Worm (Caenorhabditis elegans): ENCODE results near the gene col-115.

Gene col-115

ce11 chrIV:8022035-8022673 is 33.7 kb downstream of the col-115 start, which contains the start of gene C26B2.2:
Gene C26B2.2, minus strand, starts transcription at chrIV:8022122.
- TF ChIP-seq fos-1 (tag; optimal IDR thresholded peaks at IDR 0.05) (no peak), dmd-4 (tag; optimal IDR thresholded peaks at IDR 0.05) (no peak), C34F6.9 (tag; optimal IDR thresholded peaks at IDR 0.05) (no peak), unc-39 (tag; optimal IDR thresholded peaks at IDR 0.05) (no peak), Y55F3AM.14 (GFP tag; optimal IDR thresholded peaks at IDR 0.05) (no peak), nhr-237 (tag; optimal IDR thresholded peaks at IDR 0.05) (no peak), crh-2 (tag; optimal IDR thresholded peaks at IDR 0.05) (no peak), gmeb-1 (tag; optimal IDR thresholded peaks at IDR 0.05) (no peak)

DNA sequence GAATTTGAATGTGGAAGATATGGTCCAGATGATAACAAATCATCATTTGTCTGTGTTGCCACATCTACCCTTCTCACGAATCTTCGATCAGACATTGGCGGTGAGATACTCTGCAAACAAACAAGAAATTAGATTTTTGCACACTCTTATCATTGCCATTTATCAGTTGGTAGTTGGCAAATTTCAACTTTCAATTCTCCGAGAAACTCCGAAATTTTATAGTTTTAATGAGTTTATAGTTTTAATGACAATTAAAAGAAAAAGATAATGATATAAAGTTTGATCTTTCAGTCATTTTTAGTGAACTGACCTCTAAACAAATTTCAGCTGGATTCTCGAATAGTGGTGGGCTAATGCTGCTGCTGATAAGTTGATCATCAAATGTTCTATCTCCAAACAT is 35.4 kb downstream of the col-115 start:
- peak; percentile 58 for TF ChIP-seq fos-1 (tag; optimal IDR thresholded peaks at IDR 0.05)
- no peak for TF ChIP-seq Y55F3AM.14 (GFP tag; optimal IDR thresholded peaks at IDR 0.05)
- TF ChIP-seq crh-2 (tag; optimal IDR thresholded peaks at IDR 0.05), result peak; percentile 29

- no peak for TF ChIP-seq peb-1 (tag; optimal IDR thresholded peaks at IDR 0.05)
- TF ChIP-seq mdl-1 (tag; optimal IDR thresholded peaks at IDR 0.05), result peak in 1 of 2 experiments; percentile 40
- TF ChIP-seq sma-9 (GFP tag; optimal IDR thresholded peaks at IDR 0.05), result peak; percentile 89
- no peak for TF ChIP-seq sma-9 (tag; optimal IDR thresholded peaks at IDR 0.05)
- peak; percentile 49 for TF ChIP-seq nhr-25 (tag; optimal IDR thresholded peaks at IDR 0.05)
- no peak for TF ChIP-seq sem-4 (tag; optimal IDR thresholded peaks at IDR 0.05)
- TF ChIP-seq gmeb-1 (tag; optimal IDR thresholded peaks at IDR 0.05), result peak; percentile 1
- TF ChIP-seq F13H6.1 (tag; optimal IDR thresholded peaks at IDR 0.05), result peak; percentile 20
- peak; percentile 41 for TF ChIP-seq sma-3 (GFP tag; optimal IDR thresholded peaks at IDR 0.05)
- TF ChIP-seq fos-1 (tag; optimal IDR thresholded peaks at IDR 0.05), result peak; percentile 56
- TF ChIP-seq nhr-21 (tag; optimal IDR thresholded peaks at IDR 0.05), result peak; percentile 24
- no peak for TF ChIP-seq mab-5 (tag; optimal IDR thresholded peaks at IDR 0.05)
- no peak for TF ChIP-seq C34F6.9 (tag; optimal IDR thresholded peaks at IDR 0.05)
- peak; percentile 65 for TF ChIP-seq egl-27 (tag; optimal IDR thresholded peaks at IDR 0.05)
- peak; percentile 81 for TF ChIP-seq crh-2 (tag; optimal IDR thresholded peaks at IDR 0.05)
Measured at ce11 chrIV:8026361-8026760, 37.9 kb downstream of the col-115 start.

- TF ChIP-seq ceh-16 (tag; optimal IDR thresholded peaks at IDR 0.05) (no peak), nhr-25 (tag; optimal IDR thresholded peaks at IDR 0.05) (peak; percentile 9), nhr-6 (tag; optimal IDR thresholded peaks at IDR 0.05) (no peak), lin-13 (GFP tag; optimal IDR thresholded peaks at IDR 0.05) (no peak), dmd-4 (tag; optimal IDR thresholded peaks at IDR 0.05) (no peak), ama-1 (optimal IDR thresholded peaks at IDR 0.05) (no peak), blmp-1 (tag; optimal IDR thresholded peaks at IDR 0.05; ENCODE audit: insufficient read depth) (peak; percentile 23), nhr-129 (tag; optimal IDR thresholded peaks at IDR 0.05) (no peak), sma-9 (GFP tag; optimal IDR thresholded peaks at IDR 0.05) (peak; percentile 33), sma-9 (tag; optimal IDR thresholded peaks at IDR 0.05) (no peak), nhr-21 (tag; optimal IDR thresholded peaks at IDR 0.05) (peak; percentile 65), sma-3 (GFP tag; optimal IDR thresholded peaks at IDR 0.05) (peak; percentile 51)
Measured at ce11 chrIV:8027293-8027866, 38.9 kb downstream of the col-115 start.

- peak; percentile 65 for TF ChIP-seq nhr-129 (tag; optimal IDR thresholded peaks at IDR 0.05)
- TF ChIP-seq Y55F3AM.14 (GFP tag; optimal IDR thresholded peaks at IDR 0.05), result peak; percentile 55
- TF ChIP-seq nhr-21 (tag; optimal IDR thresholded peaks at IDR 0.05), result peak; percentile 95
- TF ChIP-seq sem-4 (tag; optimal IDR thresholded peaks at IDR 0.05), result peak; percentile 12
- peak; percentile 69 for TF ChIP-seq nhr-6 (tag; optimal IDR thresholded peaks at IDR 0.05)
- TF ChIP-seq lsy-2 (tag; optimal IDR thresholded peaks at IDR 0.05), result peak in 1 of 2 experiments; percentile 33
- no peak for TF ChIP-seq alr-1 (tag; optimal IDR thresholded peaks at IDR 0.05)
- TF ChIP-seq sma-9 (GFP tag; optimal IDR thresholded peaks at IDR 0.05), result peak; percentile 97
- TF ChIP-seq sma-9 (tag; optimal IDR thresholded peaks at IDR 0.05), result no peak
- peak; percentile 99 for TF ChIP-seq crh-2 (tag; optimal IDR thresholded peaks at IDR 0.05)
- no peak for TF ChIP-seq elt-1 (tag; optimal IDR thresholded peaks at IDR 0.05)
- TF ChIP-seq peb-1 (tag; optimal IDR thresholded peaks at IDR 0.05), result no peak
- TF ChIP-seq lin-39 (tag; optimal IDR thresholded peaks at IDR 0.05), result no peak
- peak; percentile 67 for TF ChIP-seq F13H6.1 (tag; optimal IDR thresholded peaks at IDR 0.05)
- TF ChIP-seq aly-2 (tag; optimal IDR thresholded peaks at IDR 0.05), result no peak
- TF ChIP-seq gmeb-1 (tag; optimal IDR thresholded peaks at IDR 0.05), result peak; percentile 69
- TF ChIP-seq blmp-1 (tag; optimal IDR thresholded peaks at IDR 0.05; ENCODE audit: insufficient read depth), result peak; percentile 89
- peak; percentile 34 for TF ChIP-seq ama-1 (optimal IDR thresholded peaks at IDR 0.05)
- peak; percentile 44 for TF ChIP-seq egl-27 (tag; optimal IDR thresholded peaks at IDR 0.05)
- TF ChIP-seq fos-1 (tag; optimal IDR thresholded peaks at IDR 0.05), result peak; percentile 61
- peak; percentile 78 to 83 for TF ChIP-seq mdl-1 (tag; optimal IDR thresholded peaks at IDR 0.05)
- peak; percentile 95 for TF ChIP-seq nhr-25 (tag; optimal IDR thresholded peaks at IDR 0.05)
- peak; percentile 92 for TF ChIP-seq sma-3 (GFP tag; optimal IDR thresholded peaks at IDR 0.05)
Measured at ce11 chrIV:8028372-8028771, 39.9 kb downstream of the col-115 start.

All from whole organism, L2 larva.